Worm (Caenorhabditis elegans): ENCODE results near the gene ugt-24.

DNA sequence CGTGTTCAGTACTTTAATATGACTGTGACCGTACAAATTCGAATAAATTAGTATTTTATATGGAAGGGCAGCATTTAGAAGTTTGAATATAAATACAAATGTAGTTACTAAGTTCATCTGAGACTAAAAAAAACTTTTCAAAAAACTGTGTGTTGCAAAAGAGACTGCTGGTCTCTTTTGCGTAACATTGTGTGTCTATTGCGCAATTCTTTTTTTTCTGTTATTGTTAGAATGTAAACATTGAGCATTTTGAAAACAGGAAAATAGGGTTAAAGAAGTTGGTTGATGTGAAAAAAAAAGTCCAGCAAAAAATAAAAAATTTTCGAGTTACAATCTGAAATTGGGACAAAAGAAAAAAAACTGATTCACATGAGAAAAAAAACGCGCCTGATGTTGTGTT is 1.2 kb downstream of the ugt-24 start:
- no peak for TF ChIP-seq nhr-76 (tag; optimal IDR thresholded peaks at IDR 0.05)
- TF ChIP-seq ztf-11 (tag; optimal IDR thresholded peaks at IDR 0.05) = no peak
- no peak for TF ChIP-seq lin-13 (tag; optimal IDR thresholded peaks at IDR 0.05)
- TF ChIP-seq nhr-237 (tag; optimal IDR thresholded peaks at IDR 0.05) = no peak
- TF ChIP-seq unc-39 (tag; optimal IDR thresholded peaks at IDR 0.05) = no peak
- no peak for TF ChIP-seq ceh-39 (tag; optimal IDR thresholded peaks at IDR 0.05)
- no peak for TF ChIP-seq flh-1 (GFP tag; optimal IDR thresholded peaks at IDR 0.05)
- TF ChIP-seq lsy-2 (tag; optimal IDR thresholded peaks at IDR 0.05) = no peak
- no peak for TF ChIP-seq mls-2 (tag; optimal IDR thresholded peaks at IDR 0.05)
- TF ChIP-seq ceh-83 (GFP tag; optimal IDR thresholded peaks at IDR 0.05) = no peak
- TF ChIP-seq unc-120 (tag; optimal IDR thresholded peaks at IDR 0.05; ENCODE audit: poor library complexity, severe bottlenecking) = no peak

Data from whole organism, mixed stage, embryonic.